Worm (Caenorhabditis elegans) whole organism, early embryonic: Measurements from ENCODE around the gene col-113.

Source experiments
- B0310.2 ChIP-seq: sonication (generic microtip); optimal IDR thresholded peaks from 2 replicates; lab custom pipeline; 2016; ENCODE audit warnings: mild to moderate bottlenecking, missing genetic modification characterization, missing compliant biosample characterization
- aly-1 ChIP-seq: sonication (generic microtip); optimal IDR thresholded peaks from 2 replicates; lab custom pipeline; 2016; ENCODE audit warnings: missing genetic modification characterization, missing compliant biosample characterization
- ama-1 ChIP-seq: fragments of 150-350 bp; optimal IDR thresholded peaks from 2 replicates; lab custom pipeline; 2014
- scrt-1 ChIP-seq: fragments of 200-800 bp; sonication (Bioruptor generic); IDR thresholded peaks from 2 replicates; pipeline ENCODE4 v1.3.6; 2022; ENCODE audit warnings: missing genetic modification characterization, missing compliant biosample characterization
- sea-1 ChIP-seq: fragments of 200-800 bp; sonication (Bioruptor generic); conservative IDR thresholded peaks from 2 replicates; pipeline ENCODE4 v1.3.6; 2022; ENCODE audit warnings: missing genetic modification characterization, missing compliant biosample characterization
- tbx-37 ChIP-seq: fragments of 200-800 bp; sonication (Bioruptor generic); conservative IDR thresholded peaks from 2 replicates; pipeline ENCODE4 v1.3.6; 2022; ENCODE audit warnings: missing genetic modification reagents, missing genetic modification characterization, missing compliant biosample characterization

ce11 chrIV:7111354-7111753 lies 41.0 kb downstream of the col-113 start, which contains the start of the genes ZC477.7 and ssq-3:
- TF ChIP-seq ama-1 (no peak), B0310.2 (tag; lab: Kevin White, UChicago) (no peak), scrt-1 (GFP tag; lab: Robert Waterston, UW) (no peak), tbx-37 (no peak), aly-1 (no peak), sea-1 (no peak)
